Fruit fly (Drosophila melanogaster) whole organism, embryonic: Measurements from ENCODE around the gene alphaTub84B.
A peak's percentile ranks its signal among the peaks of the same experiment; 100 is the strongest.

Experiments
- B-H1 ChIP-seq: fragments of 200-800 bp; sonication (Bioruptor generic); IDR thresholded peaks from 3 replicates; pipeline ENCODE4 v1.3.6; 2022; ENCODE audit warnings: missing biosample characterization, missing genetic modification characterization
- BtbVII ChIP-seq: fragments of 200-800 bp; sonication (Bioruptor generic); optimal IDR thresholded peaks from 3 replicates; lab custom pipeline; 2017; ENCODE audit warnings: missing biosample characterization, mild to moderate bottlenecking, missing genetic modification characterization
- CG10565 ChIP-seq: fragments of 200-800 bp; sonication (Bioruptor generic); optimal IDR thresholded peaks from 3 replicates; lab custom pipeline; 2016; ENCODE audit warnings: missing biosample characterization, mild to moderate bottlenecking, missing genetic modification characterization
- CG10959 ChIP-seq: fragments of 200-800 bp; sonication (Bioruptor generic); IDR thresholded peaks from 2 replicates; pipeline ENCODE4 v1.3.6; 2022; ENCODE audit warnings: missing biosample characterization, missing genetic modification characterization
- CG12236 ChIP-seq: fragments of 200-800 bp; sonication (Bioruptor generic); optimal IDR thresholded peaks from 2 replicates; lab custom pipeline; 2016; ENCODE audit warnings: missing biosample characterization, missing genetic modification characterization
- CG13123 ChIP-seq: fragments of 200-800 bp; sonication (Bioruptor generic); optimal IDR thresholded peaks from 2 replicates; lab custom pipeline; 2016; ENCODE audit warnings: missing biosample characterization, missing genetic modification characterization
- CG13287 ChIP-seq: fragments of 200-800 bp; sonication (Bioruptor generic); IDR thresholded peaks from 2 replicates; pipeline ENCODE4 v1.3.6; 2022; ENCODE audit warnings: missing biosample characterization, missing genetic modification characterization; ENCODE audit not compliant: partially characterized antibody
- CG13296 ChIP-seq: fragments of 200-800 bp; sonication (Bioruptor generic); optimal IDR thresholded peaks from 3 replicates; lab custom pipeline; 2018; ENCODE audit warnings: missing biosample characterization, mild to moderate bottlenecking, missing genetic modification characterization
- CG14710 ChIP-seq: fragments of 200-800 bp; sonication (Bioruptor generic); optimal IDR thresholded peaks from 3 replicates; lab custom pipeline; 2019; ENCODE audit warnings: missing biosample characterization, mild to moderate bottlenecking, missing genetic modification characterization, moderate library complexity
- CG14965 ChIP-seq: fragments of 200-800 bp; sonication (Bioruptor generic); optimal IDR thresholded peaks from 2 replicates; lab custom pipeline; 2016; ENCODE audit warnings: missing biosample characterization, missing genetic modification characterization, borderline replicate concordance
- CG15696 ChIP-seq: fragments of 200-800 bp; sonication (Bioruptor generic); optimal IDR thresholded peaks from 2 replicates; lab custom pipeline; 2019; ENCODE audit warnings: missing biosample characterization, mild to moderate bottlenecking, missing genetic modification characterization, moderate library complexity
- CG17385 ChIP-seq: fragments of 200-800 bp; sonication (Bioruptor generic); optimal IDR thresholded peaks from 3 replicates; lab custom pipeline; 2018; ENCODE audit warnings: missing biosample characterization, mild to moderate bottlenecking, missing genetic modification characterization
- CG2678 ChIP-seq: fragments of 200-800 bp; sonication (Bioruptor generic); optimal IDR thresholded peaks from 3 replicates; lab custom pipeline; 2019; ENCODE audit warnings: missing biosample characterization, mild to moderate bottlenecking, missing genetic modification characterization, moderate library complexity
- CG2712 ChIP-seq: fragments of 200-800 bp; optimal IDR thresholded peaks from 3 replicates; lab custom pipeline; 2019; ENCODE audit warnings: missing biosample characterization, mild to moderate bottlenecking, missing genetic modification characterization, moderate library complexity
- CG3726 ChIP-seq: fragments of 200-800 bp; sonication (Bioruptor generic); IDR thresholded peaks from 3 replicates; pipeline ENCODE4, ENCODE4 v1.3.6; 2022; ENCODE audit warnings: missing biosample characterization, missing genetic modification characterization
- CG5245 ChIP-seq: fragments of 200-800 bp; sonication (Bioruptor generic); optimal IDR thresholded peaks from 3 replicates; lab custom pipeline; 2016; ENCODE audit warnings: missing biosample characterization, missing genetic modification characterization
- CG6175 ChIP-seq: fragments of 200-800 bp; sonication (Bioruptor generic); IDR thresholded peaks from 3 replicates; pipeline ENCODE4 v1.3.6; 2022; ENCODE audit warnings: missing biosample characterization, missing genetic modification characterization
- CG6854 ChIP-seq: fragments of 200-800 bp; sonication (Bioruptor generic); optimal IDR thresholded peaks from 3 replicates; lab custom pipeline; 2017; ENCODE audit warnings: missing biosample characterization, mild to moderate bottlenecking, missing genetic modification characterization
- CG7357 ChIP-seq: fragments of 200-800 bp; sonication (Bioruptor generic); IDR thresholded peaks from 3 replicates; pipeline ENCODE4 v1.3.6; 2022; ENCODE audit warnings: missing biosample characterization, missing genetic modification characterization
- CG7745 ChIP-seq: fragments of 200-800 bp; sonication (Bioruptor generic); optimal IDR thresholded peaks from 2 replicates; lab custom pipeline; 2018; ENCODE audit warnings: missing biosample characterization, mild to moderate bottlenecking, missing genetic modification characterization, moderate library complexity
- CG9876 ChIP-seq: fragments of 200-800 bp; sonication (Bioruptor generic); optimal IDR thresholded peaks from 2 replicates; lab custom pipeline; 2016; ENCODE audit warnings: missing biosample characterization, missing genetic modification characterization
- D ChIP-seq, 2 experiments: fragments of 200-800 bp in 1 of 2; fragments of >200 bp in 1 of 2; sonication (Bioruptor generic) in 1 of 2; optimal IDR thresholded peaks; 2 replicates in 1 of 2; 3 replicates in 1 of 2; lab custom pipeline; 2017; ENCODE audit warnings: mild to moderate bottlenecking in 1 of 2, missing biosample characterization in 1 of 2, missing genetic modification characterization in 1 of 2, missing genetic modification reagents in 1 of 2
- Dfd ChIP-seq, 2 experiments: fragments of >200 bp; optimal IDR thresholded peaks; 2 replicates each; lab custom pipeline; 2017; ENCODE audit warnings: missing biosample characterization in 2 of 2, missing genetic modification characterization in 2 of 2
- Dip2 ChIP-seq: fragments of 200-800 bp; sonication (Bioruptor generic); IDR thresholded peaks from 2 replicates; pipeline ENCODE4 v1.3.6; 2022; ENCODE audit warnings: missing biosample characterization, missing genetic modification characterization
- ERR ChIP-seq: fragments of 200-800 bp; sonication (Bioruptor generic); optimal IDR thresholded peaks from 2 replicates; lab custom pipeline; 2016; ENCODE audit warnings: missing biosample characterization, missing genetic modification characterization
- Fer1 ChIP-seq: fragments of 200-800 bp; sonication (Bioruptor generic); optimal IDR thresholded peaks from 2 replicates; lab custom pipeline; 2017; ENCODE audit warnings: missing biosample characterization, mild to moderate bottlenecking, missing genetic modification characterization
- H15 ChIP-seq: fragments of 200-800 bp; sonication (Bioruptor generic); IDR thresholded peaks from 3 replicates; pipeline ENCODE4 v1.3.6; 2022; ENCODE audit warnings: missing biosample characterization, missing genetic modification characterization
- HHEX ChIP-seq: fragments of 200-800 bp; sonication (Bioruptor generic); optimal IDR thresholded peaks from 3 replicates; lab custom pipeline; 2017; ENCODE audit warnings: missing biosample characterization, mild to moderate bottlenecking, missing genetic modification characterization, missing genetic modification reagents
- Hr78 ChIP-seq, 2 experiments: fragments of 200-800 bp in 1 of 2; fragments of >200 bp in 1 of 2; sonication (Bioruptor generic) in 1 of 2; optimal IDR thresholded peaks; 2 replicates each; lab custom pipeline; 2017 to 2019; ENCODE audit warnings: missing biosample characterization in 2 of 2, missing genetic modification characterization in 2 of 2, mild to moderate bottlenecking in 1 of 2, moderate library complexity in 1 of 2
- MESR4 ChIP-seq: fragments of 200-800 bp; sonication (Bioruptor generic); optimal IDR thresholded peaks from 2 replicates; lab custom pipeline; 2018; ENCODE audit warnings: missing biosample characterization, mild to moderate bottlenecking, missing genetic modification characterization, moderate library complexity
- Med ChIP-seq: fragments of 200-800 bp; sonication (Bioruptor generic); peaks from one replicate; lab custom pipeline; 2016; ENCODE audit warnings: missing biosample characterization, missing genetic modification characterization, mild to moderate bottlenecking, inconsistent platforms, moderate library complexity
- NK7.1 ChIP-seq: fragments of 200-800 bp; sonication (Bioruptor generic); optimal IDR thresholded peaks from 3 replicates; lab custom pipeline; 2016; ENCODE audit warnings: missing biosample characterization, missing genetic modification characterization
- Sry-δ ChIP-seq: fragments of 200-800 bp; sonication (Bioruptor generic); optimal IDR thresholded peaks from 2 replicates; lab custom pipeline; 2016; ENCODE audit warnings: missing biosample characterization, missing genetic modification characterization
- Taf1 ChIP-seq: fragments of 200-800 bp; sonication (Bioruptor generic); IDR thresholded peaks from 2 replicates; pipeline ENCODE4 v1.3.6; 2022; ENCODE audit warnings: missing biosample characterization, missing genetic modification characterization
- fd64A ChIP-seq: fragments of 200-800 bp; sonication (Bioruptor generic); optimal IDR thresholded peaks from 3 replicates; lab custom pipeline; 2018; ENCODE audit warnings: missing biosample characterization, mild to moderate bottlenecking, missing genetic modification characterization
- jumu ChIP-seq: fragments of 200-800 bp; sonication (Bioruptor generic); optimal IDR thresholded peaks from 3 replicates; lab custom pipeline; 2016; ENCODE audit warnings: missing biosample characterization, missing genetic modification characterization
- mirr ChIP-seq: fragments of 200-800 bp; sonication (Bioruptor generic); optimal IDR thresholded peaks from 3 replicates; lab custom pipeline; 2018; ENCODE audit warnings: missing biosample characterization, mild to moderate bottlenecking, missing genetic modification characterization
- peb ChIP-seq: fragments of 200-800 bp; sonication (Bioruptor generic); IDR thresholded peaks from 2 replicates; pipeline ENCODE4 v1.3.6; 2022; ENCODE audit warnings: missing biosample characterization, missing genetic modification characterization
- rib ChIP-seq: fragments of 200-800 bp; sonication (Bioruptor generic); IDR thresholded peaks from 2 replicates; pipeline ENCODE4 v1.3.6; 2022; ENCODE audit warnings: missing biosample characterization, missing genetic modification characterization
- sc ChIP-seq, 3 experiments: fragments of >200 bp in 2 of 3; fragments of 200-800 bp in 1 of 3; sonication (Bioruptor generic) in 1 of 3; optimal IDR thresholded peaks; 2 replicates in 2 of 3; 3 replicates in 1 of 3; lab custom pipeline; 2017; ENCODE audit warnings: mild to moderate bottlenecking in 1 of 3, missing biosample characterization in 1 of 3, missing genetic modification characterization in 1 of 3, missing genetic modification reagents in 1 of 3
- sim ChIP-seq: fragments of 200-800 bp; sonication (Bioruptor generic); IDR thresholded peaks from 2 replicates; pipeline ENCODE4 v1.3.6; 2022; ENCODE audit warnings: missing biosample characterization, missing genetic modification characterization
- tin ChIP-seq: fragments of 200-800 bp; sonication (Bioruptor generic); optimal IDR thresholded peaks from 3 replicates; lab custom pipeline; 2016; ENCODE audit warnings: missing biosample characterization, missing genetic modification characterization
- tio ChIP-seq: fragments of 200-800 bp; sonication (Bioruptor generic); optimal IDR thresholded peaks from 2 replicates; lab custom pipeline; 2017; ENCODE audit warnings: missing biosample characterization, missing genetic modification characterization, inconsistent platforms
- trh ChIP-seq: fragments of 200-800 bp; sonication (Bioruptor generic); optimal IDR thresholded peaks from 2 replicates; lab custom pipeline; 2016; ENCODE audit warnings: missing biosample characterization, missing genetic modification characterization
- usp ChIP-seq: fragments of >200 bp; optimal IDR thresholded peaks from 2 replicates; lab custom pipeline; 2017; ENCODE audit warnings: missing biosample characterization, missing genetic modification characterization
- vfl ChIP-seq: fragments of 200-800 bp; sonication (Bioruptor generic); optimal IDR thresholded peaks from 2 replicates; lab custom pipeline; 2016; ENCODE audit warnings: missing biosample characterization, missing genetic modification characterization
- wdn ChIP-seq: fragments of 200-800 bp; sonication (Bioruptor generic); IDR thresholded peaks from 2 replicates; pipeline ENCODE4 v1.3.6; 2022; ENCODE audit warnings: missing biosample characterization, missing genetic modification characterization
- yki ChIP-seq: fragments of >200 bp; optimal IDR thresholded peaks from 3 replicates; lab custom pipeline; 2018

alphaTub84B gene

DNA sequence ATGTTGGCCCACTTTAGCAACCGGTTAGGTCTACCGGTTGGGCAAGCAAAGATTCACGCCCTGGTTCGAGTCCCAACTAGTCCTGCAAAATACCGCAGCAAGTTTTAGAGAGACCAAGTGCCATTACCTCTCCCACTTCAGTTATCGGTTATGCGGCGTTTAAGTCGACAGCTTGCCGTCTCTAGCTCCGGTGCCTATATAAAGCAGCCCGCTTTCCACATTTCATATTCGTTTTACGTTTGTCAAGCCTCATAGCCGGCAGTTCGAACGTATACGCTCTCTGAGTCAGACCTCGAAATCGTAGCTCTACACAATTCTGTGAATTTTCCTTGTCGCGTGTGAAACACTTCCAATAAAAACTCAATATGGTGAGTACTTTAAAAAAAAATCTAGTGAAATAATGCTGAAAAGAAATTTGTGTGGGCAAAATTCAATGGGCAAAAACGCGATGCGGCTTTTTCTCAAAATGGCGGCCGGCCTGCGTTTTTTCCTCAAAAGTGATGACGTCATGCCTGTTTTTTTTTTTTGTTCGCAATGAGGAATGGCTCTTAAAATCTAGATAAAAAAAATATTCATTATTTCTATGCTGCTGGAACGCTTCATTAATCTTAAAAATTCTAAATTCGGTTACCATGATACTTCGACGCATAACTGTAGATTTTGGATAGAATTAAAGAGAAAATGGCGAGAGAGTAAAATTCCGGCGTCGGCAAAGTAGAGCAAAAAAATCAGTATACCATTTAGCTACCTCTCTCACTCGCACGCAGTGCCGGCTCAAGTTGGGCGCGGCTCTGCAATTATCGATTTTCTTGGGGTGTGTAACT lies at the start of gene alphaTub84B (continued):
- TF ChIP-seq CG10565 (GFP tag; lab: Kevin White, UChicago): no peak
- TF ChIP-seq CG2712: peak; percentile 56
- peak; percentile 98 for TF ChIP-seq Med (GFP tag; lab: Kevin White, UChicago)
- peak; percentile 74 for TF ChIP-seq HHEX
- no peak for TF ChIP-seq CG7745 (tag; lab: Kevin White, UChicago)
- TF ChIP-seq mirr (GFP tag; lab: Kevin White, UChicago): peak; percentile 81
- TF ChIP-seq CG6175 (GFP tag; lab: Robert Waterston, UW): 0 out of 3 replicates have a peak, but pooled peaks have one; percentile 67
- no peak for TF ChIP-seq tio
- TF ChIP-seq CG2678 (tag; lab: Kevin White, UChicago): peak; percentile 64
- no peak for TF ChIP-seq peb (GFP tag; lab: Robert Waterston, UW)
- TF ChIP-seq CG13287 (GFP tag; lab: Robert Waterston, UW): peak; percentile 60
- TF ChIP-seq wdn (GFP tag; lab: Robert Waterston, UW): peak; percentile 65; the same call in 1 of the 2 replicates
- TF ChIP-seq Taf1 (GFP tag; lab: Robert Waterston, UW): no peak
- no peak for TF ChIP-seq sc (optimal IDR thresholded peaks at IDR 0.05; lab: Kevin White, UChicago)
- TF ChIP-seq sc (GFP tag; optimal IDR thresholded peaks at IDR 0.05; lab: Kevin White, UChicago): no peak
- TF ChIP-seq B-H1 (GFP tag; lab: Robert Waterston, UW): no peak; the same call in 2 of the 3 replicates
- no peak for TF ChIP-seq usp (GFP tag; lab: Kevin White, UChicago)
- peak; percentile 91 for TF ChIP-seq BtbVII
- peak; percentile 94 for TF ChIP-seq Sry-δ (GFP tag; lab: Kevin White, UChicago)
- peak; percentile 56 for TF ChIP-seq CG13123 (GFP tag; lab: Kevin White, UChicago)
- peak; percentile 74 for TF ChIP-seq rib (GFP tag; lab: Robert Waterston, UW)
- TF ChIP-seq Fer1 (GFP tag; lab: Kevin White, UChicago): peak; percentile 82
- peak; percentile 50 for TF ChIP-seq CG14965 (GFP tag; lab: Kevin White, UChicago)
- no peak for TF ChIP-seq Hr78 (GFP tag; optimal IDR thresholded peaks at IDR 0.05; lab: Kevin White, UChicago)
- peak; percentile 64 for TF ChIP-seq CG13296 (GFP tag; lab: Kevin White, UChicago)
- peak; percentile 12 for TF ChIP-seq CG15696
- peak; percentile 77 for TF ChIP-seq CG17385
- TF ChIP-seq CG7357: no peak
- TF ChIP-seq ERR (GFP tag; lab: Kevin White, UChicago): peak; percentile 69
- TF ChIP-seq Dip2 (GFP tag; lab: Robert Waterston, UW): no peak
- TF ChIP-seq D (optimal IDR thresholded peaks at IDR 0.05; lab: Kevin White, UChicago): no peak
- peak; percentile 48 for TF ChIP-seq D (GFP tag; optimal IDR thresholded peaks at IDR 0.05; lab: Kevin White, UChicago)
- TF ChIP-seq CG12236: no peak
- peak; percentile 54 for TF ChIP-seq CG14710 (tag; lab: Kevin White, UChicago)
- peak; percentile 20 for TF ChIP-seq tin
- no peak for TF ChIP-seq CG3726 (GFP tag; lab: Robert Waterston, UW)
- peak; percentile 74 for TF ChIP-seq jumu (GFP tag; lab: Kevin White, UChicago)
- peak; percentile 72 for TF ChIP-seq CG9876 (GFP tag; lab: Kevin White, UChicago)
- peak; percentile 63 for TF ChIP-seq fd64A (GFP tag; lab: Kevin White, UChicago)
- no peak for TF ChIP-seq trh (GFP tag; lab: Kevin White, UChicago)
- TF ChIP-seq Dfd (GFP tag; optimal IDR thresholded peaks at IDR 0.05; lab: Kevin White, UChicago): no peak
- TF ChIP-seq vfl (GFP tag; lab: Kevin White, UChicago): peak; percentile 67
- TF ChIP-seq MESR4 (GFP tag; lab: Kevin White, UChicago): peak; percentile 95
- no peak for TF ChIP-seq yki (lab: Kevin White, UChicago)
- TF ChIP-seq sim (GFP tag; lab: Robert Waterston, UW): peak; percentile 39; the same call in 1 of the 2 replicates
- TF ChIP-seq CG6854 (GFP tag; lab: Kevin White, UChicago): peak; percentile 56
- no peak for TF ChIP-seq H15 (GFP tag; lab: Robert Waterston, UW)
- TF ChIP-seq NK7.1 (GFP tag; lab: Kevin White, UChicago): peak; percentile 55
- TF ChIP-seq CG10959 (GFP tag; lab: Robert Waterston, UW): peak; percentile 52; the same call in 1 of the 2 replicates
- TF ChIP-seq CG5245 (GFP tag; lab: Kevin White, UChicago): peak; percentile 47
